Fruit fly (Drosophila melanogaster): ENCODE data around the gene CG13907.
A peak's percentile ranks its signal among the peaks of the same experiment; 100 is the strongest.

Gene CG13907

DNA sequence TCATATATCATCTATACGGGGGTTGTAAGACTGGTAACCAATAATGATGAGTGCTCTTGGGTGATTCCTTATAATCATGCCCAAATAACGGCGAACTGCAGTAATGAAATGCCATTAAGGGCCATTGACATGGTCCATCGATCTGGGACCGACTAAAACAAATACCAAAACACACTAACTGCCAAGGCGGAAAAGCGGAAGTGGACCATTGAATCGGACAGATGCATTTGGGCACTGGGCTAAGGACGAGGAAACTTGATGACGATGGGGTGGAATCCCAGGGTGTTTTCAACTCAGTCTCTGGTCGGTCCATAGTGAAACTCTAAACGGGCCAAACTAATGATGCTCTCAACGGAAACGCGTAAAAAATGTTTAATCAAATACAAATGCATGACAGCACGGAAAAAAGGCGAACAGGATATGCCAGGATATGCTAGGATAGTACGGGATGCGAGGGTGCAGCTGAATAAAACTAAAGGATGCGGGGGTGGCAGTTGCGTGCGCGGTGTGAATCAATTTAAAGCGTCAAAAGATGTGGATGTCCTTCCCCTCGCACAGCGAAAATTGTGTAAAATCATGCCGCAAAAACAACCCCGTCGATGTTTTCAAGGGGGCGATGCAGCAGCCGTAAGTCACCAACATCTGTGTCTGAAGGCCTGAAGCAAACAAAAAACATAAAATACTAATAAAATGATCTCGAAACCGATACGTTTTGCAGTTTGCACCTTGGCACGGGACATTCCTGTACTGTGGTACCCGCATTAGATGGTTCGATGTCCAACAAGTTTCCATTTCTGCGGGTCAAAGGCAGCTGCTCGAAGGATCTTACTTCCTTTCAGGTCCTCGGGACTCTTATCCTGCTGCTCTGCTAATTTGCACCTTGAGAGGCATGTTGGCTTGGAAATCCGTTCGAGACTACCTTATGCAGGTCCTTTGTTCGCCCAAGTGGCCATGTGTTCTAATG is 30.9 kb upstream of the CG13907 start:
- peak; percentile 52 for TF ChIP-seq gcm (GFP tag; optimal IDR thresholded peaks at IDR 0.05)
- TF ChIP-seq Xbp1 (GFP tag; optimal IDR thresholded peaks at IDR 0.05), result no peak
- peak; percentile 80 for TF ChIP-seq Ets65A (GFP tag)
- peak; percentile 97 for TF ChIP-seq nerfin-1 (tag; optimal IDR thresholded peaks at IDR 0.05)
- TF ChIP-seq Taf1 (GFP tag; IDR thresholded peaks at IDR 0.05), result no peak
- no peak for TF ChIP-seq MBD-R2 (GFP tag; IDR thresholded peaks at IDR 0.05)
- TF ChIP-seq CG10147 (GFP tag; optimal IDR thresholded peaks at IDR 0.05), result no peak
- peak; percentile 93 for TF ChIP-seq pros (GFP tag; optimal IDR thresholded peaks at IDR 0.05)
- no peak for TF ChIP-seq NfI (GFP tag; optimal IDR thresholded peaks at IDR 0.05)
- no peak for TF ChIP-seq crol (GFP tag; IDR thresholded peaks at IDR 0.05)
- TF ChIP-seq CG43689 (GFP tag; IDR thresholded peaks at IDR 0.05), result no peak
- peak; percentile 41 for TF ChIP-seq gsb-n (tag; optimal IDR thresholded peaks at IDR 0.05)

DNA sequence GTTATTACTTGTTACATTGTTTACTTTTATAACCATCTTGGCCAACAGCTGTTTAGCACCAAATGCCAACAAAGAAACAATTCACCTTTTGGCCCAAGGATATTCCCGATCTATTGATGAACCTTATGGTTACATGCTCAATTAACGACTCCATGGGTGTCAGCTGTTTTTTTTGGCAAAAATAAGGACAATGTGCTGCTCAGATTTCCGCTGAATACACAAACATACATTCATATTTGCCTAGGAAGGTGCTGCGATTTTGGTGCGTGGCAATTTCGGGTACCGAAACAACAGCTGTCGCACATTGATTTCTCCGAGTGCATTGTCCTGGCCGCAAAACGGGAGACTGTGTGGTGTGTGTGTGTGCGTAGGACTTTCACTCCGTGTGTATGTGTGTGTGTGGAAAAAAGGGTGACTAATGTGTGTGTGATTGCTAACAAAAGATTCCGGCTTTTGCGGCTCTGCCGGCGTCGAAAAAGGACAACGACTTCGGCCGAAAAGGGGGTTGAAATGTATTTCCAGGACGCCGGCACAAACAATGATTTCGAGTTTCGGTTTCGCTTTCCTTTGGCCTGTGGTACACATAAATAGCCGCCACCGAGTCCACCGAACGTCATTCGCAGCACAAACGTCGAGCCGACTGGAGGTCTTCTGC is 26.8 kb upstream of the CG13907 start, which contains the start of gene nerfin-1:
TSS of gene nerfin-1 (plus strand) at position 605 of the 655 bp plus-strand sequence.
- TF ChIP-seq CG17802 (tag; optimal IDR thresholded peaks at IDR 0.05), result no peak
- TF ChIP-seq CG11398 (GFP tag; optimal IDR thresholded peaks at IDR 0.05), result no peak
- TF ChIP-seq Meics (GFP tag; optimal IDR thresholded peaks at IDR 0.05), result peak; percentile 23
- TF ChIP-seq CG18262 (tag; optimal IDR thresholded peaks at IDR 0.05), result peak; percentile 59
- peak; percentile 1 for TF ChIP-seq Abd-B (GFP tag; optimal IDR thresholded peaks at IDR 0.05)
- TF ChIP-seq CTCF (GFP tag; optimal IDR thresholded peaks at IDR 0.05), result no peak
- TF ChIP-seq CG14667 (GFP tag; IDR thresholded peaks at IDR 0.05), result no peak
- no peak for TF ChIP-seq CG6683 (GFP tag; optimal IDR thresholded peaks at IDR 0.05)
- peak; percentile 16 for TF ChIP-seq CG4820 (GFP tag; optimal IDR thresholded peaks at IDR 0.05)
- peak; percentile 7 for TF ChIP-seq CG2120 (GFP tag; optimal IDR thresholded peaks at IDR 0.05)
- TF ChIP-seq dmrt99B (tag; optimal IDR thresholded peaks at IDR 0.05), result peak; percentile 39
- no peak for TF ChIP-seq en (GFP tag; optimal IDR thresholded peaks at IDR 0.05)
- no peak for TF ChIP-seq Sry-δ (GFP tag; optimal IDR thresholded peaks at IDR 0.05)
- no peak for TF ChIP-seq CG12744 (GFP tag; optimal IDR thresholded peaks at IDR 0.05)
- TF ChIP-seq Mrtf (GFP tag; IDR thresholded peaks at IDR 0.05), result no peak
- TF ChIP-seq Lhr (GFP tag; optimal IDR thresholded peaks at IDR 0.05), result no peak
- TF ChIP-seq CG9437 (GFP tag; optimal IDR thresholded peaks at IDR 0.05), result peak; percentile 32
- no peak for TF ChIP-seq B-H2 (GFP tag; optimal IDR thresholded peaks at IDR 0.05)
- no peak for TF ChIP-seq CG2875 (GFP tag; optimal IDR thresholded peaks at IDR 0.05)
- TF ChIP-seq CG30403 (GFP tag; optimal IDR thresholded peaks at IDR 0.05), result peak; percentile 45
- TF ChIP-seq fru (optimal IDR thresholded peaks at IDR 0.05), result no peak
- TF ChIP-seq unc-4 (GFP tag; IDR thresholded peaks at IDR 0.05; ENCODE audit: partially characterized antibody), result no peak
- no peak for TF ChIP-seq bab2 (GFP tag; optimal IDR thresholded peaks at IDR 0.05)
- TF ChIP-seq Atf-2 (GFP tag; optimal IDR thresholded peaks at IDR 0.05), result peak; percentile 42
- no peak for TF ChIP-seq cad (GFP tag; optimal IDR thresholded peaks at IDR 0.05)
- no peak for TF ChIP-seq Jarid2 (GFP tag; optimal IDR thresholded peaks at IDR 0.05)
- no peak for TF ChIP-seq CG10543 (GFP tag; optimal IDR thresholded peaks at IDR 0.05)
- peak; percentile 42 for TF ChIP-seq gsb-n (tag; optimal IDR thresholded peaks at IDR 0.05)
- no peak for TF ChIP-seq luna (GFP tag; optimal IDR thresholded peaks at IDR 0.05)
- no peak for TF ChIP-seq lov (optimal IDR thresholded peaks at IDR 0.05)
- no peak for TF ChIP-seq lov (GFP tag; IDR thresholded peaks at IDR 0.05)
- TF ChIP-seq Xbp1 (GFP tag; optimal IDR thresholded peaks at IDR 0.05), result peak; percentile 16
- no peak for TF ChIP-seq Rx (GFP tag; IDR thresholded peaks at IDR 0.05)
- TF ChIP-seq al (GFP tag; IDR thresholded peaks at IDR 0.05), result no peak
- no peak for TF ChIP-seq CG7271 (tag; optimal IDR thresholded peaks at IDR 0.05)
- no peak for TF ChIP-seq toy (GFP tag; IDR thresholded peaks at IDR 0.05)
- no peak for TF ChIP-seq CG15696 (tag; optimal IDR thresholded peaks at IDR 0.05)
- TF ChIP-seq CG13296 (GFP tag; optimal IDR thresholded peaks at IDR 0.05), result no peak
